Worm (Caenorhabditis elegans): Measurements from ENCODE around the gene dhs-22.

DNA sequence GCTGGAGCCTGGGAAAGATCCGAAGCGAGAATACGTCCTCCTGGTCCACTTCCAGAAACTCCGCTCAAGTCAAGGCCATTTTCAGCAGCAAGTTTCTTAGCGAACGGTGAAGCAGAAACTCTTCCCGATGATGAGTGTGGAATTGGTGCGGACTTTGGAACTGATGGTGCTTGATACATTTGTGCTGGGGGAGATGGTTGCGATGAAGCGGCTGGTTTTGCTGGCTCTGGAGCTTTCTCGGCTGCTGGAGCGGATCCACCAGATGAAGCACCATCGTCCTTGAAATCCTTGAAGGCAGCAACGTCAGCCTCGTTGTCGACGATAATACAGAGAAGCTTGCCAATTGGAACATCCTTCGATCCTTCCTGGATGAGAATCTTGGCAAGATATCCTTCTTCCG is 25.2 kb upstream of the dhs-22 start:
- no peak for TF ChIP-seq dpl-1 (GFP tag; optimal IDR thresholded peaks at IDR 0.05)
- no peak for TF ChIP-seq nhr-12 (tag; optimal IDR thresholded peaks at IDR 0.05)
- TF ChIP-seq rnt-1 (tag; optimal IDR thresholded peaks at IDR 0.05): no peak
- no peak for TF ChIP-seq fos-1 (tag; optimal IDR thresholded peaks at IDR 0.05)
- no peak for TF ChIP-seq aly-2 (tag; optimal IDR thresholded peaks at IDR 0.05)
- TF ChIP-seq egl-13 (tag; optimal IDR thresholded peaks at IDR 0.05): no peak
